Fruit fly (Drosophila melanogaster): ENCODE measurements around the gene Boh2.

Gene Boh2

dm6 chr2L:11189116-11189449 is 10.3 kb downstream of the Boh2 start (continued):
- TF ChIP-seq chinmo (GFP tag; IDR thresholded peaks at IDR 0.05; ENCODE audit: partially characterized antibody): no peak
- no peak for TF ChIP-seq emc (GFP tag; optimal IDR thresholded peaks at IDR 0.05)
- peak; percentile 16 for TF ChIP-seq Abd-B (GFP tag; optimal IDR thresholded peaks at IDR 0.05)
- TF ChIP-seq Fer3 (tag; optimal IDR thresholded peaks at IDR 0.05): no peak
- TF ChIP-seq E2f1 (GFP tag; IDR thresholded peaks at IDR 0.05): peak; percentile 43; the same call in 1 of the 2 replicates
- TF ChIP-seq lola (GFP tag; optimal IDR thresholded peaks at IDR 0.05): peak in 1 of 3 experiments; percentile 89
- peak; percentile 52 for TF ChIP-seq CG4820 (GFP tag; optimal IDR thresholded peaks at IDR 0.05)
- peak; percentile 72 for TF ChIP-seq unpg (GFP tag; optimal IDR thresholded peaks at IDR 0.05)
- TF ChIP-seq Hr3 (GFP tag; optimal IDR thresholded peaks at IDR 0.05): peak; percentile 56
- peak; percentile 42 for TF ChIP-seq trh (GFP tag; optimal IDR thresholded peaks at IDR 0.05)
- peak in 1 of 3 experiments; percentile 69 for TF ChIP-seq Stat92E (GFP tag; optimal IDR thresholded peaks at IDR 0.05)
- peak; percentile 86 for TF ChIP-seq Xrp1 (GFP tag; IDR thresholded peaks at IDR 0.05)
- TF ChIP-seq CG12219 (GFP tag; optimal IDR thresholded peaks at IDR 0.05): peak; percentile 5
- TF ChIP-seq Lhr (GFP tag; optimal IDR thresholded peaks at IDR 0.05): peak; percentile 3
- TF ChIP-seq az2 (GFP tag; optimal IDR thresholded peaks at IDR 0.05): peak; percentile 60
- TF ChIP-seq CG10209 (GFP tag; optimal IDR thresholded peaks at IDR 0.05): peak; percentile 70
- 0 out of 3 replicates have a peak, but pooled peaks have one; percentile 37 for TF ChIP-seq CG16813 (GFP tag; IDR thresholded peaks at IDR 0.05; ENCODE audit: partially characterized antibody)
- TF ChIP-seq nmo (GFP tag; optimal IDR thresholded peaks at IDR 0.05): peak; percentile 74
- TF ChIP-seq Blimp-1 (GFP tag; optimal IDR thresholded peaks at IDR 0.05): peak; percentile 62
- no peak for TF ChIP-seq CG14014 (GFP tag; IDR thresholded peaks at IDR 0.05)
- peak; percentile 17; the same call in 1 of the 2 replicates for TF ChIP-seq E2f2 (GFP tag; IDR thresholded peaks at IDR 0.05)
- TF ChIP-seq lbe (GFP tag; optimal IDR thresholded peaks at IDR 0.05): peak; percentile 18
- TF ChIP-seq CG15479 (GFP tag; optimal IDR thresholded peaks at IDR 0.05): no peak
- no peak for TF ChIP-seq prd (optimal IDR thresholded peaks at IDR 0.05)
- TF ChIP-seq prd (GFP tag; IDR thresholded peaks at IDR 0.05): peak; percentile 68
- TF ChIP-seq hb (GFP tag; IDR thresholded peaks at IDR 0.05; ENCODE audit: partially characterized antibody): no peak
- peak in 1 of 2 experiments; percentile 33 for TF ChIP-seq chif (GFP tag; optimal IDR thresholded peaks at IDR 0.05)

dm6 chr2L:11190165-11190564 is 11.3 kb downstream of the Boh2 start:
- TF ChIP-seq CG12769 (tag; optimal IDR thresholded peaks at IDR 0.05) (peak; percentile 1), CG9215 (GFP tag; IDR thresholded peaks at IDR 0.05) (no peak), crol (GFP tag; IDR thresholded peaks at IDR 0.05) (peak; percentile 71), lov (optimal IDR thresholded peaks at IDR 0.05) (no peak), lov (GFP tag; IDR thresholded peaks at IDR 0.05) (0 out of 3 replicates have a peak, but pooled peaks have one; percentile 52)

dm6 chr2L:11192691-11193090 is 13.9 kb downstream of the Boh2 start:
- TF ChIP-seq repo (GFP tag; optimal IDR thresholded peaks at IDR 0.05): no peak
- peak; percentile 42; the same call in 1 of the 2 replicates for TF ChIP-seq peb (GFP tag; IDR thresholded peaks at IDR 0.05)
- no peak for TF ChIP-seq abd-A (tag; optimal IDR thresholded peaks at IDR 0.05)
- TF ChIP-seq trem (tag; optimal IDR thresholded peaks at IDR 0.05): peak; percentile 20
- TF ChIP-seq wor (GFP tag; IDR thresholded peaks at IDR 0.05): peak; percentile 52
- peak; percentile 7; the same call in 1 of the 2 replicates for TF ChIP-seq CG6272 (GFP tag; IDR thresholded peaks at IDR 0.05)
- no peak for TF ChIP-seq lov (optimal IDR thresholded peaks at IDR 0.05)
- 0 out of 3 replicates have a peak, but pooled peaks have one; percentile 67 for TF ChIP-seq lov (GFP tag; IDR thresholded peaks at IDR 0.05)
- peak; percentile 57 for TF ChIP-seq CG12769 (tag; optimal IDR thresholded peaks at IDR 0.05)
- no peak for TF ChIP-seq CG7963 (GFP tag; IDR thresholded peaks at IDR 0.05; ENCODE audit: partially characterized antibody)
- peak; percentile 46 for TF ChIP-seq CG12299 (tag; optimal IDR thresholded peaks at IDR 0.05)
- TF ChIP-seq da (GFP tag; optimal IDR thresholded peaks at IDR 0.05): no peak
- TF ChIP-seq salm (tag; optimal IDR thresholded peaks at IDR 0.05): peak; percentile 35
- TF ChIP-seq stwl (tag; optimal IDR thresholded peaks at IDR 0.05): no peak
- peak; percentile 39 for TF ChIP-seq sd (tag; optimal IDR thresholded peaks at IDR 0.05)
- TF ChIP-seq HmgZ (tag; optimal IDR thresholded peaks at IDR 0.05): no peak
- peak; percentile 72 for TF ChIP-seq CG18262 (tag; optimal IDR thresholded peaks at IDR 0.05)
- peak; percentile 35 for TF ChIP-seq ind (GFP tag; optimal IDR thresholded peaks at IDR 0.05)
- TF ChIP-seq CG10565 (GFP tag; optimal IDR thresholded peaks at IDR 0.05): no peak
- TF ChIP-seq chif (GFP tag; optimal IDR thresholded peaks at IDR 0.05): peak; percentile 74 to 79
- TF ChIP-seq CG11398 (GFP tag; optimal IDR thresholded peaks at IDR 0.05): peak; percentile 45

All from whole organism, embryonic.